Fruit fly (Drosophila melanogaster): ENCODE data around the gene Pdf.

The Pdf gene

dm6 chr3R:26436540-26436939 lies 19.4 kb downstream of the Pdf start (continued):
- no peak for TF ChIP-seq gcm (GFP tag; optimal IDR thresholded peaks at IDR 0.05)
- no peak for TF ChIP-seq CG12219 (GFP tag; optimal IDR thresholded peaks at IDR 0.05)
- TF ChIP-seq Bgb (GFP tag; IDR thresholded peaks at IDR 0.05; ENCODE audit: partially characterized antibody), result no peak
- peak; percentile 57; the same call in 1 of the 2 replicates for TF ChIP-seq ap (GFP tag; IDR thresholded peaks at IDR 0.05)
- peak; percentile 47; the same call in 2 of the 3 replicates for TF ChIP-seq ase (GFP tag; IDR thresholded peaks at IDR 0.05)
- peak; percentile 47; the same call in 1 of the 3 replicates for TF ChIP-seq CG34422 (GFP tag; IDR thresholded peaks at IDR 0.05)
- TF ChIP-seq mam (GFP tag; optimal IDR thresholded peaks at IDR 0.05), result peak; percentile 2
- no peak for TF ChIP-seq CG4328 (GFP tag; optimal IDR thresholded peaks at IDR 0.05)
- TF ChIP-seq Side (GFP tag; optimal IDR thresholded peaks at IDR 0.05), result peak; percentile 3
- no peak for TF ChIP-seq Dip3 (GFP tag; optimal IDR thresholded peaks at IDR 0.05)
- no peak for TF ChIP-seq gcm2 (GFP tag; optimal IDR thresholded peaks at IDR 0.05)
- peak; percentile 7 for TF ChIP-seq CG12942 (GFP tag; optimal IDR thresholded peaks at IDR 0.05)
- TF ChIP-seq CG1602 (GFP tag; optimal IDR thresholded peaks at IDR 0.05), result peak; percentile 23
- no peak for TF ChIP-seq CG10543 (GFP tag; optimal IDR thresholded peaks at IDR 0.05)
- peak; percentile 43; the same call in 1 of the 2 replicates for TF ChIP-seq CG14014 (GFP tag; IDR thresholded peaks at IDR 0.05)
- TF ChIP-seq Med (GFP tag), result peak; percentile 71
- TF ChIP-seq zen (tag; optimal IDR thresholded peaks at IDR 0.05), result no peak
- TF ChIP-seq emc (GFP tag; optimal IDR thresholded peaks at IDR 0.05), result no peak
- TF ChIP-seq salm (tag; optimal IDR thresholded peaks at IDR 0.05), result no peak
- TF ChIP-seq CG30403 (GFP tag; optimal IDR thresholded peaks at IDR 0.05), result peak; percentile 61
- TF ChIP-seq Dll (GFP tag; IDR thresholded peaks at IDR 0.05; ENCODE audit: partially characterized antibody), result no peak
- no peak for TF ChIP-seq Ets97D (GFP tag; optimal IDR thresholded peaks at IDR 0.05)
- TF ChIP-seq gfzf (GFP tag; optimal IDR thresholded peaks at IDR 0.05), result no peak
- peak; percentile 52 for TF ChIP-seq lmd (GFP tag; IDR thresholded peaks at IDR 0.05)
- no peak for TF ChIP-seq CG7987 (GFP tag; optimal IDR thresholded peaks at IDR 0.05)
- TF ChIP-seq CG30431 (GFP tag; optimal IDR thresholded peaks at IDR 0.05), result no peak
- peak; percentile 40 for TF ChIP-seq CG12071 (GFP tag; optimal IDR thresholded peaks at IDR 0.05)
- TF ChIP-seq Hr78 (GFP tag; optimal IDR thresholded peaks at IDR 0.05), result no peak
- TF ChIP-seq Hmr (GFP tag; optimal IDR thresholded peaks at IDR 0.05), result no peak
- peak; percentile 44; the same call in 1 of the 3 replicates for TF ChIP-seq CG7357 (GFP tag; IDR thresholded peaks at IDR 0.05)
- no peak for TF ChIP-seq vnd (GFP tag; IDR thresholded peaks at IDR 0.05; ENCODE audit: partially characterized antibody)
- no peak for TF ChIP-seq CG15073 (GFP tag; optimal IDR thresholded peaks at IDR 0.05)
- no peak for TF ChIP-seq BtbVII (GFP tag; optimal IDR thresholded peaks at IDR 0.05)
- no peak for TF ChIP-seq Dp (GFP tag; optimal IDR thresholded peaks at IDR 0.05)
- no peak for TF ChIP-seq hth (optimal IDR thresholded peaks at IDR 0.05)
- TF ChIP-seq B-H2 (GFP tag; optimal IDR thresholded peaks at IDR 0.05), result no peak
- TF ChIP-seq trem (tag; optimal IDR thresholded peaks at IDR 0.05), result peak; percentile 5
- no peak for TF ChIP-seq jigr1 (GFP tag; IDR thresholded peaks at IDR 0.05)
- no peak for TF ChIP-seq E2f2 (GFP tag; IDR thresholded peaks at IDR 0.05)
- 0 out of 2 replicates have a peak, but pooled peaks have one; percentile 24 for TF ChIP-seq CG4730 (GFP tag; IDR thresholded peaks at IDR 0.05)
- TF ChIP-seq cg (GFP tag; optimal IDR thresholded peaks at IDR 0.05), result no peak
- peak; percentile 34 for TF ChIP-seq CG8924 (tag; optimal IDR thresholded peaks at IDR 0.05)
- TF ChIP-seq Sin3A (optimal IDR thresholded peaks at IDR 0.05), result no peak
- TF ChIP-seq HHEX (GFP tag; optimal IDR thresholded peaks at IDR 0.05), result peak; percentile 2
- no peak for TF ChIP-seq CG12155 (GFP tag; optimal IDR thresholded peaks at IDR 0.05)
- TF ChIP-seq dimm (GFP tag; IDR thresholded peaks at IDR 0.05), result no peak
- TF ChIP-seq H2.0 (GFP tag; IDR thresholded peaks at IDR 0.05), result 0 out of 2 replicates have a peak, but pooled peaks have one; percentile 18
- TF ChIP-seq fd96Cb (tag; optimal IDR thresholded peaks at IDR 0.05), result peak; percentile 48
- peak; percentile 29 for TF ChIP-seq pnt (GFP tag; optimal IDR thresholded peaks at IDR 0.05)
- TF ChIP-seq sr (GFP tag; IDR thresholded peaks at IDR 0.05), result no peak
- TF ChIP-seq Chrac-16 (GFP tag; optimal IDR thresholded peaks at IDR 0.05), result no peak
- peak; percentile 56 for TF ChIP-seq CG31441 (GFP tag; IDR thresholded peaks at IDR 0.05)

Measured in whole organism, embryonic.